Fruit fly (Drosophila melanogaster): ENCODE data around the gene Nup93-2.

Nup93-2 gene

DNA sequence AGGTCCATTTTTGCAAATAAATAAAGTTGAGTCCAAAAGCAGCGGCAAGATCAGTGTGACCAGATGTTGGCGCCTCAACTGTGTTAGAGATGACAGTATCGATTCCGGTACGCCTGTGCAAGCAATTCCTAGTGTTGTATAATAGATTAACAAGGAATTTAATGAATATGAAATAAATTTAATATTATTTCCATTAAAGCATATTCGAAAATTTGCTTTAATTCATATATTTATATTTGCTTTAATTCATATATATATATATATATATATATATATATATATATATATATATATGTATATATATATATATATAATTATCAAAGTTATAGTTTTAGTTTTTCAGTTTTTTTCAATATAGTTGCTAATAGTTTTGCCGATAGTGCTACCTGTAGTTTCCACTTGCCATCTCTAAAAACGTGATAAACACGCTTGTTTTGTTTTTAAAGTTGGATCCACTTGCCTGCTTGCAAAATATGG lies at the start of gene Nup93-2, which contains the start of gene CG3817 (continued):
- TF ChIP-seq CG6272 (GFP tag; IDR thresholded peaks at IDR 0.05) (peak; percentile 81), Dip2 (GFP tag; IDR thresholded peaks at IDR 0.05) (no peak), insv (GFP tag; optimal IDR thresholded peaks at IDR 0.05) (peak in 1 of 2 experiments; percentile 18), CG3407 (GFP tag; optimal IDR thresholded peaks at IDR 0.05) (peak; percentile 16), kni (GFP tag; optimal IDR thresholded peaks at IDR 0.05) (no peak), pb (GFP tag; optimal IDR thresholded peaks at IDR 0.05) (no peak), CG14050 (GFP tag; IDR thresholded peaks at IDR 0.05) (no peak), Kr (GFP tag; optimal IDR thresholded peaks at IDR 0.05) (no peak), H2.0 (GFP tag; IDR thresholded peaks at IDR 0.05) (peak; percentile 36; the same call in 1 of the 2 replicates), CG13424 (tag; optimal IDR thresholded peaks at IDR 0.05) (peak; percentile 74), Atf3 (GFP tag; optimal IDR thresholded peaks at IDR 0.05) (no peak), Hr3 (GFP tag; optimal IDR thresholded peaks at IDR 0.05) (peak; percentile 72), Hand (GFP tag; optimal IDR thresholded peaks at IDR 0.05) (no peak), vnd (GFP tag; IDR thresholded peaks at IDR 0.05; ENCODE audit: partially characterized antibody) (no peak), CG17186 (GFP tag; optimal IDR thresholded peaks at IDR 0.05) (peak; percentile 1), br (optimal IDR thresholded peaks at IDR 0.05) (no peak), mld (GFP tag; IDR thresholded peaks at IDR 0.05; ENCODE audit: partially characterized antibody) (peak; percentile 28; the same call in 1 of the 3 replicates), yki (optimal IDR thresholded peaks at IDR 0.05) (no peak), CG15514 (GFP tag; optimal IDR thresholded peaks at IDR 0.05) (peak; percentile 28), croc (GFP tag; conservative IDR thresholded peaks at IDR 0.05) (no peak), Camta (GFP tag; optimal IDR thresholded peaks at IDR 0.05) (peak; percentile 19), tgo (GFP tag; IDR thresholded peaks at IDR 0.05) (no peak), CG9876 (GFP tag; optimal IDR thresholded peaks at IDR 0.05) (no peak), CG33213 (GFP tag; optimal IDR thresholded peaks at IDR 0.05) (peak; percentile 13), odd (GFP tag; optimal IDR thresholded peaks at IDR 0.05) (no peak), vfl (GFP tag; optimal IDR thresholded peaks at IDR 0.05) (peak; percentile 44), pita (GFP tag; optimal IDR thresholded peaks at IDR 0.05) (no peak), fu2 (GFP tag; optimal IDR thresholded peaks at IDR 0.05) (no peak), CG7839 (tag; optimal IDR thresholded peaks at IDR 0.05) (peak; percentile 83), Optix (GFP tag; IDR thresholded peaks at IDR 0.05) (no peak), Hr51 (GFP tag; optimal IDR thresholded peaks at IDR 0.05) (peak in 1 of 2 experiments; percentile 8), HLH54F (GFP tag; optimal IDR thresholded peaks at IDR 0.05) (peak; percentile 43), Awh (GFP tag; IDR thresholded peaks at IDR 0.05) (no peak), al (GFP tag; IDR thresholded peaks at IDR 0.05) (peak; percentile 78), CG8388 (GFP tag; optimal IDR thresholded peaks at IDR 0.05) (peak; percentile 66), Lim3 (GFP tag; IDR thresholded peaks at IDR 0.05) (no peak), Dek (tag; optimal IDR thresholded peaks at IDR 0.05) (peak; percentile 70), Asciz (GFP tag; optimal IDR thresholded peaks at IDR 0.05) (no peak), MESR4 (GFP tag; optimal IDR thresholded peaks at IDR 0.05) (no peak), dan (GFP tag; IDR thresholded peaks at IDR 0.05) (0 out of 2 replicates have a peak, but pooled peaks have one; percentile 30), dimm (GFP tag; IDR thresholded peaks at IDR 0.05) (no peak), ftz-f1 (GFP tag; optimal IDR thresholded peaks at IDR 0.05) (no peak), Dip3 (GFP tag; optimal IDR thresholded peaks at IDR 0.05) (no peak), chinmo (GFP tag; IDR thresholded peaks at IDR 0.05; ENCODE audit: partially characterized antibody) (no peak), sens-2 (GFP tag; IDR thresholded peaks at IDR 0.05) (no peak), eyg (GFP tag; optimal IDR thresholded peaks at IDR 0.05) (no peak), YL-1 (GFP tag; optimal IDR thresholded peaks at IDR 0.05) (no peak), CG11696 (GFP tag; IDR thresholded peaks at IDR 0.05) (0 out of 2 replicates have a peak, but pooled peaks have one; percentile 11), CG8290 (GFP tag; optimal IDR thresholded peaks at IDR 0.05) (peak; percentile 88), CG8290 (tag; optimal IDR thresholded peaks at IDR 0.05) (peak in 1 of 2 experiments; percentile 49), Mrtf (GFP tag; IDR thresholded peaks at IDR 0.05) (peak; percentile 67), Ada2b (GFP tag; IDR thresholded peaks at IDR 0.05) (peak; percentile 26; the same call in 1 of the 2 replicates)

Data from whole organism, embryonic.